Worm (Caenorhabditis elegans) whole organism, young adult: ENCODE data around the gene pycr-4.

Source experiments
- B0261.1 ChIP-seq: sonication (generic microtip); optimal IDR thresholded peaks from 2 replicates; lab custom pipeline; 2016; ENCODE audit warnings: mild to moderate bottlenecking, missing genetic modification characterization, moderate library complexity, missing compliant biosample characterization
- C06A6.2 ChIP-seq: fragments of 200-800 bp; sonication (Bioruptor generic); conservative IDR thresholded peaks from 2 replicates; pipeline ENCODE4 v1.3.6; 2022; ENCODE audit warnings: missing genetic modification characterization, missing compliant biosample characterization
- D2030.7 ChIP-seq: fragments of 200-800 bp; sonication (Bioruptor generic); IDR thresholded peaks from 2 replicates; pipeline ENCODE4 v1.3.6; 2022; ENCODE audit warnings: missing genetic modification reagents, missing genetic modification characterization, missing compliant biosample characterization
- F10E7.11 ChIP-seq: sonication (generic microtip); optimal IDR thresholded peaks from 2 replicates; lab custom pipeline; 2017; ENCODE audit warnings: mild to moderate bottlenecking, missing genetic modification characterization, moderate library complexity, missing compliant biosample characterization
- F39B2.1 ChIP-seq: fragments of 200-800 bp; sonication (Bioruptor generic); IDR thresholded peaks from 2 replicates; pipeline ENCODE4 v1.3.6; 2022; ENCODE audit warnings: missing genetic modification reagents, missing genetic modification characterization, missing compliant biosample characterization
- F49E8.2 ChIP-seq: sonication (generic microtip); optimal IDR thresholded peaks from 3 replicates; lab custom pipeline; 2017; ENCODE audit warnings: missing genetic modification characterization, mild to moderate bottlenecking, missing compliant biosample characterization, antibody characterized with exemption, moderate library complexity; ENCODE audit not compliant: insufficient read depth
- F57A8.1 ChIP-seq: fragments of 200-800 bp; sonication (Bioruptor generic); optimal IDR thresholded peaks from 2 replicates; lab custom pipeline; 2018; ENCODE audit warnings: mild to moderate bottlenecking, missing genetic modification characterization, moderate library complexity, missing compliant biosample characterization
- F57C9.4 ChIP-seq: sonication (generic microtip); optimal IDR thresholded peaks from 2 replicates; lab custom pipeline; 2017; ENCODE audit warnings: mild to moderate bottlenecking, missing genetic modification characterization, missing compliant biosample characterization
- K12H6.12 ChIP-seq: fragments of 200-800 bp; sonication (Bioruptor generic); optimal IDR thresholded peaks from 2 replicates; lab custom pipeline; 2018; ENCODE audit warnings: mild to moderate bottlenecking, missing genetic modification characterization, missing compliant biosample characterization
- T07F8.4 ChIP-seq: sonication (generic microtip); optimal IDR thresholded peaks from 2 replicates; lab custom pipeline; 2016; ENCODE audit warnings: mild to moderate bottlenecking, missing genetic modification characterization, moderate library complexity, missing compliant biosample characterization
- T26A5.8 ChIP-seq: sonication (generic microtip); optimal IDR thresholded peaks from 2 replicates; lab custom pipeline; 2016; ENCODE audit warnings: missing genetic modification characterization, missing compliant biosample characterization
- Y53F4B.3 ChIP-seq: fragments of 200-800 bp; sonication (Bioruptor generic); IDR thresholded peaks from 2 replicates; pipeline ENCODE4 v1.3.6; 2022; ENCODE audit warnings: missing genetic modification reagents, missing genetic modification characterization, missing compliant biosample characterization
- Y53G8AR.9 ChIP-seq: fragments of 200-800 bp; sonication (Bioruptor generic); conservative IDR thresholded peaks from 2 replicates; pipeline ENCODE4 v1.3.6; 2022; ENCODE audit warnings: missing genetic modification reagents, missing genetic modification characterization, missing compliant biosample characterization
- Y79H2A.3 ChIP-seq: fragments of 200-800 bp; sonication (Bioruptor generic); conservative IDR thresholded peaks from 2 replicates; pipeline ENCODE4 v1.3.6; 2022; ENCODE audit warnings: missing genetic modification reagents, missing genetic modification characterization, missing compliant biosample characterization
- atf-7 ChIP-seq: sonication (generic microtip); optimal IDR thresholded peaks from 2 replicates; lab custom pipeline; 2017; ENCODE audit warnings: mild to moderate bottlenecking, missing genetic modification characterization, missing compliant biosample characterization
- attf-3 ChIP-seq: fragments of 200-800 bp; sonication (Bioruptor generic); conservative IDR thresholded peaks from 2 replicates; pipeline ENCODE4 v1.3.6; 2022; ENCODE audit warnings: missing genetic modification reagents, missing genetic modification characterization, missing compliant biosample characterization
- bed-1 ChIP-seq: fragments of 200-800 bp; sonication (Bioruptor generic); IDR thresholded peaks from 2 replicates; pipeline ENCODE4 v1.3.6; 2022; ENCODE audit warnings: missing genetic modification reagents, missing genetic modification characterization, missing compliant biosample characterization
- bed-2 ChIP-seq: fragments of 200-800 bp; sonication (Bioruptor generic); IDR thresholded peaks from 2 replicates; pipeline ENCODE4 v1.3.6; 2022; ENCODE audit warnings: missing genetic modification reagents, missing genetic modification characterization, missing compliant biosample characterization
- cebp-1 ChIP-seq, 2 experiments: fragments of 200-800 bp in 1 of 2; sonication (Bioruptor generic) in 1 of 2; sonication (generic microtip) in 1 of 2; IDR thresholded peaks in 1 of 2; optimal IDR thresholded peaks in 1 of 2; 2 replicates each; pipeline versions ENCODE4 v1.3.6 to Lab custom; 2017 to 2022; ENCODE audit warnings: missing compliant biosample characterization in 2 of 2, missing genetic modification characterization in 2 of 2, mild to moderate bottlenecking in 1 of 2, missing genetic modification reagents in 1 of 2, moderate library complexity in 1 of 2
- ceh-100 ChIP-seq: fragments of 200-800 bp; sonication (Bioruptor generic); IDR thresholded peaks from 2 replicates; pipeline ENCODE4 v1.3.6; 2022; ENCODE audit warnings: missing genetic modification reagents, missing genetic modification characterization, missing compliant biosample characterization
- chd-7 ChIP-seq: sonication (generic microtip); optimal IDR thresholded peaks from 2 replicates; lab custom pipeline; 2016; ENCODE audit warnings: mild to moderate bottlenecking, missing genetic modification characterization, moderate library complexity, missing compliant biosample characterization
- dpff-1 ChIP-seq: sonication (generic microtip); optimal IDR thresholded peaks from 2 replicates; lab custom pipeline; 2017; ENCODE audit warnings: mild to moderate bottlenecking, missing genetic modification characterization, missing compliant biosample characterization
- dpl-1 ChIP-seq: fragments of 150-350 bp; optimal IDR thresholded peaks from 2 replicates; lab custom pipeline; 2014; ENCODE audit warnings: missing biosample characterization, missing genetic modification reagents, missing genetic modification characterization
- ekl-4 ChIP-seq: fragments of 200-800 bp; sonication (Bioruptor generic); IDR thresholded peaks from 2 replicates; pipeline ENCODE4 v1.3.6; 2022; ENCODE audit warnings: missing genetic modification reagents, missing genetic modification characterization, missing compliant biosample characterization
- fkh-3 ChIP-seq: sonication (generic microtip); optimal IDR thresholded peaks from 2 replicates; lab custom pipeline; 2016; ENCODE audit warnings: mild to moderate bottlenecking, missing genetic modification characterization, missing compliant biosample characterization
- gei-17 ChIP-seq: fragments of 200-800 bp; sonication (Bioruptor generic); optimal IDR thresholded peaks from 2 replicates; lab custom pipeline; 2018; ENCODE audit warnings: mild to moderate bottlenecking, missing genetic modification characterization, missing compliant biosample characterization
- him-1 ChIP-seq: sonication (generic microtip); optimal IDR thresholded peaks from 2 replicates; lab custom pipeline; 2016; ENCODE audit warnings: missing genotype, missing genetic modification reagents, missing genetic modification characterization, missing compliant biosample characterization
- hmg-1.2 ChIP-seq: fragments of 200-800 bp; sonication (Bioruptor generic); IDR thresholded peaks from 2 replicates; pipeline ENCODE4 v1.3.6; 2022; ENCODE audit warnings: missing genetic modification reagents, missing genetic modification characterization, missing compliant biosample characterization
- hrde-1 ChIP-seq: sonication (generic microtip); optimal IDR thresholded peaks from 2 replicates; lab custom pipeline; 2016; ENCODE audit warnings: missing genetic modification characterization, mild to moderate bottlenecking, missing compliant biosample characterization, moderate library complexity, missing genotype, missing genetic modification reagents, borderline replicate concordance
- lin-26 ChIP-seq: fragments of 200-800 bp; sonication (Bioruptor generic); IDR thresholded peaks from 2 replicates; pipeline ENCODE4 v1.3.6; 2022; ENCODE audit warnings: missing genetic modification reagents, missing genetic modification characterization, missing compliant biosample characterization
- madf-3 ChIP-seq: fragments of 200-800 bp; sonication (Bioruptor generic); IDR thresholded peaks from 2 replicates; pipeline ENCODE4 v1.3.6; 2022; ENCODE audit warnings: missing genetic modification reagents, missing genetic modification characterization, missing compliant biosample characterization
- madf-6 ChIP-seq: fragments of 200-800 bp; sonication (Bioruptor generic); IDR thresholded peaks from 2 replicates; pipeline ENCODE4 v1.3.6; 2022; ENCODE audit warnings: missing genetic modification reagents, missing genetic modification characterization, missing compliant biosample characterization
- mxl-1 ChIP-seq: sonication (generic microtip); optimal IDR thresholded peaks from 2 replicates; lab custom pipeline; 2016; ENCODE audit warnings: missing genetic modification characterization, missing compliant biosample characterization
- nhr-80 ChIP-seq: sonication (generic microtip); optimal IDR thresholded peaks from 2 replicates; lab custom pipeline; 2016; ENCODE audit warnings: missing genetic modification characterization, missing compliant biosample characterization
- rec-8 ChIP-seq, 2 experiments: sonication (generic microtip); optimal IDR thresholded peaks; 2 replicates each; lab custom pipeline; 2016; ENCODE audit warnings: mild to moderate bottlenecking in 2 of 2, missing genetic modification characterization in 2 of 2, missing genetic modification reagents in 2 of 2, missing genotype in 2 of 2, missing biosample characterization in 1 of 2, missing compliant biosample characterization in 1 of 2, moderate library complexity in 1 of 2
- sea-2 ChIP-seq: fragments of 200-800 bp; sonication (Bioruptor generic); IDR thresholded peaks from 2 replicates; pipeline ENCODE4 v1.3.6; 2022; ENCODE audit warnings: missing genetic modification characterization, missing compliant biosample characterization
- snpc-1.3 ChIP-seq: sonication (generic microtip); optimal IDR thresholded peaks from 2 replicates; lab custom pipeline; 2017; ENCODE audit warnings: missing genetic modification characterization, mild to moderate bottlenecking, missing compliant biosample characterization, antibody characterized with exemption, moderate library complexity, missing genotype, missing genetic modification reagents; ENCODE audit not compliant: insufficient read depth
- sptf-2 ChIP-seq: fragments of 200-800 bp; sonication (Bioruptor generic); optimal IDR thresholded peaks from 2 replicates; lab custom pipeline; 2018; ENCODE audit warnings: mild to moderate bottlenecking, missing genetic modification characterization, missing compliant biosample characterization
- unc-130 ChIP-seq: sonication (generic microtip); optimal IDR thresholded peaks from 2 replicates; lab custom pipeline; 2016; ENCODE audit warnings: missing genetic modification reagents, missing genetic modification characterization, missing compliant biosample characterization
- unc-62 ChIP-seq: fragments of 150-350 bp; optimal IDR thresholded peaks from 2 replicates; lab custom pipeline; 2014; ENCODE audit warnings: missing biosample characterization, missing genetic modification reagents, missing genetic modification characterization

pycr-4 gene

ce11 chrIV:7477197-7477596, at the start of gene pycr-4:
Gene pycr-4 (minus strand): TSS chrIV:7477297.
- peak; percentile 36; the same call in 1 of the 2 replicates for TF ChIP-seq hmg-1.2
- TF ChIP-seq snpc-1.3, result no peak
- no peak for TF ChIP-seq sea-2

- no peak for TF ChIP-seq hrde-1 (tag; lab: Kevin White, UChicago)
- no peak for TF ChIP-seq bed-1 (GFP tag; lab: Robert Waterston, UW)
- no peak for TF ChIP-seq Y53G8AR.9 (GFP tag; lab: Robert Waterston, UW)
- TF ChIP-seq chd-7, result no peak
- no peak for TF ChIP-seq F57C9.4
- TF ChIP-seq T26A5.8 (tag; lab: Kevin White, UChicago), result no peak
- no peak for TF ChIP-seq T07F8.4
- no peak for TF ChIP-seq lin-26 (GFP tag; lab: Robert Waterston, UW)
- no peak for TF ChIP-seq ceh-100
- TF ChIP-seq gei-17 (GFP tag; lab: Kevin White, UChicago), result no peak
- no peak for TF ChIP-seq Y79H2A.3 (GFP tag; lab: Robert Waterston, UW)
- TF ChIP-seq madf-6 (GFP tag; lab: Robert Waterston, UW), result no peak
- TF ChIP-seq sptf-2, result no peak
- TF ChIP-seq him-1 (tag; lab: Kevin White, UChicago), result no peak
- TF ChIP-seq mxl-1, result no peak
- no peak for TF ChIP-seq K12H6.12
These were observed 46.6 kb upstream of the pycr-4 start for ce11 chrIV:7523744-7524143.

ce11 chrIV:7521591-7521990, 44.5 kb upstream of the pycr-4 start:
- TF ChIP-seq B0261.1 (tag; lab: Kevin White, UChicago) (no peak), rec-8 (tag; optimal IDR thresholded peaks at IDR 0.05; lab: Kevin White, UChicago) (no peak), lin-26 (GFP tag; lab: Robert Waterston, UW) (no peak), dpl-1 (GFP tag; lab: Kevin White, UChicago) (no peak), F10E7.11 (tag; lab: Kevin White, UChicago) (no peak), F57A8.1 (GFP tag; lab: Kevin White, UChicago) (no peak), F49E8.2 (no peak), Y53F4B.3 (GFP tag; lab: Robert Waterston, UW) (no peak), fkh-3 (tag; lab: Kevin White, UChicago) (no peak)

ce11 chrIV:7520841-7521240, 43.7 kb upstream of the pycr-4 start:
- TF ChIP-seq sptf-2, result no peak
- 0 out of 2 replicates have a peak, but pooled peaks have one; percentile 20 for TF ChIP-seq attf-3 (GFP tag; lab: Robert Waterston, UW)
- TF ChIP-seq nhr-80, result peak; percentile 25

- TF ChIP-seq D2030.7 (no peak), unc-62 (no peak), dpff-1 (tag; lab: Kevin White, UChicago) (no peak), unc-130 (GFP tag; lab: Kevin White, UChicago) (no peak), Y53G8AR.9 (GFP tag; lab: Robert Waterston, UW) (no peak), cebp-1 (GFP tag; IDR thresholded peaks at IDR 0.05; lab: Robert Waterston, UW) (no peak), cebp-1 (tag; optimal IDR thresholded peaks at IDR 0.05; lab: Kevin White, UChicago) (no peak), bed-2 (GFP tag; lab: Robert Waterston, UW) (no peak), sea-2 (no peak), hrde-1 (tag; lab: Kevin White, UChicago) (no peak), madf-3 (no peak), ekl-4 (GFP tag; lab: Robert Waterston, UW) (no peak), ceh-100 (no peak), B0261.1 (tag; lab: Kevin White, UChicago) (no peak), F39B2.1 (GFP tag; lab: Robert Waterston, UW) (no peak), C06A6.2 (GFP tag; lab: Robert Waterston, UW) (no peak), atf-7 (tag; lab: Kevin White, UChicago) (no peak)
These were observed 43.2 kb upstream of the pycr-4 start for ce11 chrIV:7520258-7520657.
